Worm (Caenorhabditis elegans): ENCODE data around the gene zfp-3.

DNA sequence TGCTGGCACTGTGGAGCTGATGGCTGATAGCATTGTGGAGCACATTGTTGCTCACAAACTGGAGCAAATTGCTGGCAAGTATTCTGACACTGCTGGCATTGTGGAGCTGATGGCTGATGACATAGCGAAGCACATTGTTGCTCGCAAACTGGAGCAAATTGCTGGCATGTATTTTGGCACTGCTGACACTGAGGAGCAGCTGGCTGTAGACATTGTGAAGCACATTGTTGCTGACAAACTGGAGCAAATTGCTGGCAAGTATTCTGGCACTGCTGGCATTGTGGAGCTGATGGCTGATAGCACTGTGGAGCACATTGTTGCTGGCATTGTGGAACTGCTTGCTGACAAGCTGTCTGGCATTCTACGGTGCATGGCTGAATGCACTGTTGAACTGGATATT, 37.2 kb downstream of the zfp-3 start:
- no peak for TF ChIP-seq klf-2 (GFP tag; conservative IDR thresholded peaks at IDR 0.05)
- no peak for TF ChIP-seq med-1 (GFP tag; optimal IDR thresholded peaks at IDR 0.05; ENCODE audit: insufficient read depth)
- no peak for TF ChIP-seq T22C8.4 (GFP tag; IDR thresholded peaks at IDR 0.05)
- TF ChIP-seq flt-1 (GFP tag; IDR thresholded peaks at IDR 0.05) = no peak
- no peak for TF ChIP-seq ref-1 (GFP tag; conservative IDR thresholded peaks at IDR 0.05)
- TF ChIP-seq cog-1 (tag; optimal IDR thresholded peaks at IDR 0.05) = no peak
- TF ChIP-seq tab-1 (GFP tag; IDR thresholded peaks at IDR 0.05) = no peak
